Fruit fly (Drosophila melanogaster) whole organism, adult: Measurements from ENCODE around the gene CG17917.

Experiments used
- CG11617 ChIP-seq: fragments of 200-800 bp; sonication (Bioruptor generic); optimal IDR thresholded peaks from 2 replicates; lab custom pipeline; 2017; ENCODE audit warnings: mild to moderate bottlenecking, missing biosample characterization, missing genetic modification reagents, missing genetic modification characterization
- CG12768 ChIP-seq: fragments of 200-800 bp; sonication (Bioruptor generic); optimal IDR thresholded peaks from 2 replicates; lab custom pipeline; 2017; ENCODE audit warnings: missing biosample characterization, missing genetic modification characterization, mild to moderate bottlenecking, moderate library complexity, missing genetic modification reagents
- CG1620 ChIP-seq: fragments of 200-800 bp; sonication (Bioruptor generic); optimal IDR thresholded peaks from 2 replicates; lab custom pipeline; 2016; ENCODE audit warnings: missing biosample characterization, missing genetic modification characterization
- CG7045 ChIP-seq: fragments of 200-800 bp; sonication (Bioruptor generic); optimal IDR thresholded peaks from 2 replicates; lab custom pipeline; 2017; ENCODE audit warnings: missing biosample characterization, mild to moderate bottlenecking, missing genetic modification characterization
- Crg-1 ChIP-seq: fragments of 200-800 bp; sonication (Bioruptor generic); optimal IDR thresholded peaks from 2 replicates; lab custom pipeline; 2016; ENCODE audit warnings: missing biosample characterization, missing genetic modification characterization
- cnc ChIP-seq, 2 experiments: fragments of >200 bp; optimal IDR thresholded peaks; 2 replicates each; lab custom pipeline; 2017
- kay ChIP-seq: fragments of 200-800 bp; sonication (Bioruptor generic); peaks from one replicate; lab custom pipeline; 2016; ENCODE audit warnings: missing biosample characterization, missing genetic modification characterization, borderline replicate concordance
- ovo ChIP-seq: fragments of 200-800 bp; sonication (Bioruptor generic); optimal IDR thresholded peaks from 2 replicates; lab custom pipeline; 2016; ENCODE audit warnings: missing biosample characterization, missing genetic modification characterization
- pad ChIP-seq: fragments of 200-800 bp; sonication (Bioruptor generic); optimal IDR thresholded peaks from 3 replicates; lab custom pipeline; 2017; ENCODE audit warnings: missing biosample characterization, missing genetic modification characterization, mild to moderate bottlenecking, moderate library complexity, missing genetic modification reagents
- toe ChIP-seq: fragments of 200-800 bp; sonication (Bioruptor generic); optimal IDR thresholded peaks from 2 replicates; lab custom pipeline; 2016; ENCODE audit warnings: missing biosample characterization, missing genetic modification characterization

DNA sequence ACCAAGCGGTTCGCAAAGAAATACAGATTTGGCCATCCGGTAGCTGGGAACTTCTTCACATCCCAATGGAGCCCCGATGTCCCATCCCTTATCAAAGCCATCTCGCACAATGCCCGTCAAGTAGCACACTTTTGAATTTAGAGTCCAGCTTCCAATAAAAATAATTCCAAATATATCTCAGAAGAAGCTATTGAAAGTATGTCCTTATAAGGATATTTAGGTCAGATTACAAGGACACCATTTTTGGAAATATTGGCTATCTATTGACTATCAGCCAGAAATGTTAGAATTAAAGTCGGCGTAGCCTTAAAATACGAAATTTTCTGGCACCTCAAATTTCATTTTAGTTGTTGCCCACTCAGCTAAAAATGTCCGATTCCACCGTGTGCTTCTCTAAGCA, 934 bp downstream of the CG17917 start, which contains the start of gene CG10298:
- TF ChIP-seq cnc (optimal IDR thresholded peaks at IDR 0.05; lab: Kevin White, UChicago): no peak
- no peak for TF ChIP-seq pad
- TF ChIP-seq CG11617: no peak
- no peak for TF ChIP-seq Crg-1
- TF ChIP-seq CG7045 (GFP tag; lab: Kevin White, UChicago): no peak
- no peak for TF ChIP-seq kay (GFP tag; lab: Kevin White, UChicago)
- TF ChIP-seq CG1620 (GFP tag; lab: Kevin White, UChicago): no peak
- no peak for TF ChIP-seq ovo (GFP tag; lab: Kevin White, UChicago)
- TF ChIP-seq CG12768 (GFP tag; lab: Kevin White, UChicago): no peak
- no peak for TF ChIP-seq toe (GFP tag; lab: Kevin White, UChicago)
